Worm (Caenorhabditis elegans) whole organism, early embryonic: ENCODE measurements around the gene F58E1.13.

Experiments
- sea-1 ChIP-seq: fragments of 200-800 bp; sonication (Bioruptor generic); conservative IDR thresholded peaks from 2 replicates; pipeline ENCODE4 v1.3.6; 2022; ENCODE audit warnings: missing genetic modification characterization, missing compliant biosample characterization
- tbx-37 ChIP-seq: fragments of 200-800 bp; sonication (Bioruptor generic); conservative IDR thresholded peaks from 2 replicates; pipeline ENCODE4 v1.3.6; 2022; ENCODE audit warnings: missing genetic modification reagents, missing genetic modification characterization, missing compliant biosample characterization

- TF ChIP-seq sea-1 (GFP tag; lab: Robert Waterston, UW) (no peak), tbx-37 (GFP tag; lab: Robert Waterston, UW) (no peak)
Observed at ce11 chrII:1670260-1670879, 25.3 kb downstream of the F58E1.13 start, which contains the start of gene nhx-6.
